3 fruit fly cellular contexts compared by ENCODE assay signal in the genomic region with DNA sequence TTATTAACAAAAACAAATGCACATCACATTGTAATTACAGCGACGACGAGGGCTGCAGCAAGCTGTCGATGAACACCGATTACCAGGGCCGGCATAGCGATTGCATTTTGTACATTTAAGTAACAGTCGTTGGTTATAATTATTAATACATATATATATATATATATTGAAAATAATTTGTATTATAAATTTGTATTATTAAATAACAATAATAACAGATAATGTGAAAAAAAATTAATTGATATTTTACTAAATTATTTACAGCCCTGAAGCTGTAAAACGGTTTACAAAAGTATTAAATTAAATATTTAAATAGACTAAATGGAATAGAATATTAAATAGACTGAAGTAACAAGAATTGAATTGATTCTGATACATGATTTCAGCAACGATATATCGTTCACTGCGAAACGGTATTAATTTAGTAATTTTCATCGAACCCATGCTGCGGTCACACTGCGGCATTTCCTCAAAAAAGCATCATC.
TF ChIP-seq lines count a peak whose summit lies in the region.

A gene (minus strand): TSS at position 327 of the 485 bp plus-strand sequence.
A gene (plus strand): TSS at position 417 of the 485 bp plus-strand sequence.

TF ChIP-seq in whole organism, adult, 20 proteins besides CTCF, POLR2A, EP300 and RAD21 (continued from another document):
- TF ChIP-seq kay (GFP tag; lab: Kevin White, UChicago; ENCODE audit: borderline replicate concordance) (no peak), Crg-1 (GFP tag; optimal IDR thresholded peaks at IDR 0.05; lab: Kevin White, UChicago) (no peak), toe (GFP tag; optimal IDR thresholded peaks at IDR 0.05; lab: Kevin White, UChicago) (peak; percentile 49)

TF ChIP-seq in whole organism, embryonic, 481 proteins besides CTCF, POLR2A, EP300 and RAD21 (continued from another document and continues in another):
- TF ChIP-seq CG2678 (tag; optimal IDR thresholded peaks at IDR 0.05; lab: Kevin White, UChicago) (peak; percentile 55), nmo (GFP tag; optimal IDR thresholded peaks at IDR 0.05; lab: Kevin White, UChicago) (peak; percentile 88), CG1603 (tag; optimal IDR thresholded peaks at IDR 0.05; lab: Kevin White, UChicago) (peak; percentile 5), stwl (tag; optimal IDR thresholded peaks at IDR 0.05; lab: Kevin White, UChicago) (peak; percentile 4), crp (GFP tag; optimal IDR thresholded peaks at IDR 0.05; lab: Kevin White, UChicago) (peak in 1 of 2 experiments; percentile 60), CG7839 (tag; optimal IDR thresholded peaks at IDR 0.05; lab: Kevin White, UChicago) (peak; percentile 45), ato (GFP tag; IDR thresholded peaks at IDR 0.05; lab: Robert Waterston, UW; ENCODE audit: partially characterized antibody) (no peak), D19A (tag; optimal IDR thresholded peaks at IDR 0.05; lab: Kevin White, UChicago) (peak; percentile 29), zfh2 (GFP tag; optimal IDR thresholded peaks at IDR 0.05; lab: Kevin White, UChicago) (no peak), CG12942 (GFP tag; optimal IDR thresholded peaks at IDR 0.05; lab: Kevin White, UChicago) (peak; percentile 7), Dll (GFP tag; IDR thresholded peaks at IDR 0.05; lab: Robert Waterston, UW; ENCODE audit: partially characterized antibody) (peak; percentile 65), CG17328 (GFP tag; IDR thresholded peaks at IDR 0.05; lab: Robert Waterston, UW) (0 out of 2 replicates have a peak, but pooled peaks have one; percentile 11), CG32767 (GFP tag; IDR thresholded peaks at IDR 0.05; lab: Robert Waterston, UW) (no peak), Meics (GFP tag; optimal IDR thresholded peaks at IDR 0.05; lab: Kevin White, UChicago) (peak; percentile 45), Gug (GFP tag; IDR thresholded peaks at IDR 0.05; lab: Robert Waterston, UW) (peak; percentile 35; the same call in 1 of the 4 replicates), inv (GFP tag; IDR thresholded peaks at IDR 0.05; lab: Robert Waterston, UW; ENCODE audit: partially characterized antibody) (peak; percentile 44; the same call in 1 of the 2 replicates), lola (GFP tag; optimal IDR thresholded peaks at IDR 0.05; lab: Kevin White, UChicago) (peak in 1 of 3 experiments; percentile 33), croc (GFP tag; conservative IDR thresholded peaks at IDR 0.05; lab: Robert Waterston, UW) (no peak), nerfin-1 (tag; optimal IDR thresholded peaks at IDR 0.05; lab: Kevin White, UChicago) (peak; percentile 13), CG18599 (GFP tag; optimal IDR thresholded peaks at IDR 0.05; lab: Kevin White, UChicago) (peak; percentile 56), bcd (GFP tag; optimal IDR thresholded peaks at IDR 0.05; lab: Kevin White, UChicago) (peak; percentile 30), CG3281 (GFP tag; optimal IDR thresholded peaks at IDR 0.05; lab: Kevin White, UChicago) (peak; percentile 62), jigr1 (GFP tag; IDR thresholded peaks at IDR 0.05; lab: Robert Waterston, UW) (no peak), ci (GFP tag; IDR thresholded peaks at IDR 0.05; lab: Robert Waterston, UW) (peak; percentile 50; the same call in 2 of the 3 replicates), Opbp (GFP tag; IDR thresholded peaks at IDR 0.05; lab: Robert Waterston, UW; ENCODE audit: partially characterized antibody) (peak; percentile 37; the same call in 2 of the 3 replicates), crol (GFP tag; IDR thresholded peaks at IDR 0.05; lab: Robert Waterston, UW) (no peak), Ets65A (GFP tag; lab: Kevin White, UChicago) (no peak), CG14050 (GFP tag; IDR thresholded peaks at IDR 0.05; lab: Robert Waterston, UW) (no peak), gsb-n (tag; optimal IDR thresholded peaks at IDR 0.05; lab: Kevin White, UChicago) (no peak), CG18262 (tag; optimal IDR thresholded peaks at IDR 0.05; lab: Kevin White, UChicago) (peak; percentile 48), PHDP (tag; optimal IDR thresholded peaks at IDR 0.05; lab: Kevin White, UChicago) (peak; percentile 32), CG13287 (GFP tag; IDR thresholded peaks at IDR 0.05; lab: Robert Waterston, UW; ENCODE audit: partially characterized antibody) (peak; percentile 79), Hr3 (GFP tag; optimal IDR thresholded peaks at IDR 0.05; lab: Kevin White, UChicago) (peak; percentile 86), CG17829 (tag; optimal IDR thresholded peaks at IDR 0.05; lab: Kevin White, UChicago) (peak; percentile 63), CG13775 (GFP tag; optimal IDR thresholded peaks at IDR 0.05; lab: Kevin White, UChicago) (peak; percentile 58), CG8924 (tag; optimal IDR thresholded peaks at IDR 0.05; lab: Kevin White, UChicago) (peak; percentile 73), hb (GFP tag; IDR thresholded peaks at IDR 0.05; lab: Robert Waterston, UW; ENCODE audit: partially characterized antibody) (0 out of 3 replicates have a peak, but pooled peaks have one; percentile 31), tio (GFP tag; optimal IDR thresholded peaks at IDR 0.05; lab: Kevin White, UChicago) (no peak), CG15601 (tag; optimal IDR thresholded peaks at IDR 0.05; lab: Kevin White, UChicago) (peak; percentile 30), CG3838 (GFP tag; optimal IDR thresholded peaks at IDR 0.05; lab: Kevin White, UChicago) (no peak), CG11504 (tag; optimal IDR thresholded peaks at IDR 0.05; lab: Kevin White, UChicago) (peak; percentile 55), lab (GFP tag; optimal IDR thresholded peaks at IDR 0.05; lab: Kevin White, UChicago) (peak; percentile 51), CG11398 (GFP tag; optimal IDR thresholded peaks at IDR 0.05; lab: Kevin White, UChicago) (no peak), gem (tag; optimal IDR thresholded peaks at IDR 0.05; lab: Kevin White, UChicago) (peak; percentile 62), lov (optimal IDR thresholded peaks at IDR 0.05; lab: Kevin White, UChicago) (no peak), lov (GFP tag; IDR thresholded peaks at IDR 0.05; lab: Robert Waterston, UW) (no peak), dmrt11E (tag; optimal IDR thresholded peaks at IDR 0.05; lab: Kevin White, UChicago) (peak; percentile 44), hkb (optimal IDR thresholded peaks at IDR 0.05; lab: Kevin White, UChicago) (no peak), hkb (GFP tag; IDR thresholded peaks at IDR 0.05; lab: Robert Waterston, UW) (no peak), CG2120 (GFP tag; optimal IDR thresholded peaks at IDR 0.05; lab: Kevin White, UChicago) (peak; percentile 26), salm (tag; optimal IDR thresholded peaks at IDR 0.05; lab: Kevin White, UChicago) (no peak), gce (GFP tag; IDR thresholded peaks at IDR 0.05; lab: Robert Waterston, UW) (no peak), CG12104 (GFP tag; optimal IDR thresholded peaks at IDR 0.05; lab: Kevin White, UChicago) (no peak), unpg (GFP tag; optimal IDR thresholded peaks at IDR 0.05; lab: Kevin White, UChicago) (peak; percentile 32), CG13894 (tag; optimal IDR thresholded peaks at IDR 0.05; lab: Kevin White, UChicago) (peak; percentile 62), CG32532 (GFP tag; IDR thresholded peaks at IDR 0.05; lab: Robert Waterston, UW) (peak; percentile 58; the same call in 1 of the 2 replicates), Dref (GFP tag; IDR thresholded peaks at IDR 0.05; lab: Robert Waterston, UW) (peak; percentile 32; the same call in 1 of the 2 replicates), hbn (GFP tag; IDR thresholded peaks at IDR 0.05; lab: Robert Waterston, UW; ENCODE audit: partially characterized antibody) (peak; percentile 48), CG12659 (GFP tag; optimal IDR thresholded peaks at IDR 0.05; lab: Kevin White, UChicago) (peak; percentile 28)

TF ChIP-seq in whole organism, prepupa, 60 proteins besides CTCF, POLR2A, EP300 and RAD21 (continued from another document):
- TF ChIP-seq Sox102F (GFP tag; optimal IDR thresholded peaks at IDR 0.05; lab: Kevin White, UChicago) = no peak
- TF ChIP-seq topi (GFP tag; optimal IDR thresholded peaks at IDR 0.05; lab: Kevin White, UChicago) = no peak
- TF ChIP-seq pdm3 (GFP tag; optimal IDR thresholded peaks at IDR 0.05; lab: Kevin White, UChicago) = no peak
- peak; percentile 33 for TF ChIP-seq Hr4 (GFP tag; optimal IDR thresholded peaks at IDR 0.05; lab: Kevin White, UChicago)
- peak; percentile 45 for TF ChIP-seq svp (GFP tag; lab: Kevin White, UChicago)
- TF ChIP-seq esn (GFP tag; optimal IDR thresholded peaks at IDR 0.05; lab: Kevin White, UChicago) = peak; percentile 19
- TF ChIP-seq CG6276 (GFP tag; optimal IDR thresholded peaks at IDR 0.05; lab: Kevin White, UChicago) = no peak
- TF ChIP-seq net (GFP tag; optimal IDR thresholded peaks at IDR 0.05; lab: Kevin White, UChicago) = no peak
- peak; percentile 12 for TF ChIP-seq CG10669 (GFP tag; optimal IDR thresholded peaks at IDR 0.05; lab: Kevin White, UChicago)
- peak; percentile 22 for TF ChIP-seq CG6792 (GFP tag; optimal IDR thresholded peaks at IDR 0.05; lab: Kevin White, UChicago)
- TF ChIP-seq Smox (GFP tag; optimal IDR thresholded peaks at IDR 0.05; lab: Kevin White, UChicago) = no peak
- no peak for TF ChIP-seq Ets96B (tag; optimal IDR thresholded peaks at IDR 0.05; lab: Kevin White, UChicago)
- TF ChIP-seq Eip93F (GFP tag; optimal IDR thresholded peaks at IDR 0.05; lab: Kevin White, UChicago) = no peak
- no peak for TF ChIP-seq dac (GFP tag; optimal IDR thresholded peaks at IDR 0.05; lab: Kevin White, UChicago)
- TF ChIP-seq achi (GFP tag; optimal IDR thresholded peaks at IDR 0.05; lab: Kevin White, UChicago) = peak; percentile 40
- no peak for TF ChIP-seq fkh (GFP tag; optimal IDR thresholded peaks at IDR 0.05; lab: Kevin White, UChicago)
- no peak for TF ChIP-seq CG6854 (GFP tag; optimal IDR thresholded peaks at IDR 0.05; lab: Kevin White, UChicago)
- peak; percentile 0 for TF ChIP-seq CG7368 (GFP tag; optimal IDR thresholded peaks at IDR 0.05; lab: Kevin White, UChicago)
- no peak for TF ChIP-seq lz (GFP tag; optimal IDR thresholded peaks at IDR 0.05; lab: Kevin White, UChicago)
- TF ChIP-seq CG16779 (tag; optimal IDR thresholded peaks at IDR 0.05; lab: Kevin White, UChicago) = no peak
- TF ChIP-seq salr (GFP tag; optimal IDR thresholded peaks at IDR 0.05; lab: Kevin White, UChicago) = no peak
- peak; percentile 28 for TF ChIP-seq CG3032 (tag; optimal IDR thresholded peaks at IDR 0.05; lab: Kevin White, UChicago)
- TF ChIP-seq CG10631 (GFP tag; optimal IDR thresholded peaks at IDR 0.05; lab: Kevin White, UChicago) = no peak
- TF ChIP-seq Eip75B (GFP tag; optimal IDR thresholded peaks at IDR 0.05; lab: Kevin White, UChicago) = peak; percentile 50
- TF ChIP-seq spab (GFP tag; optimal IDR thresholded peaks at IDR 0.05; lab: Kevin White, UChicago) = no peak
- no peak for TF ChIP-seq CG6163 (GFP tag; IDR thresholded peaks at IDR 0.05; lab: Robert Waterston, UW)
- 0 out of 3 replicates have a peak, but pooled peaks have one; percentile 36 for TF ChIP-seq eg (GFP tag; IDR thresholded peaks at IDR 0.05; lab: Robert Waterston, UW)
- peak; percentile 26 for TF ChIP-seq CG3919 (GFP tag; optimal IDR thresholded peaks at IDR 0.05; lab: Kevin White, UChicago)
- TF ChIP-seq Hr39 (GFP tag; optimal IDR thresholded peaks at IDR 0.05; lab: Kevin White, UChicago) = no peak
- TF ChIP-seq Met (GFP tag; optimal IDR thresholded peaks at IDR 0.05; lab: Kevin White, UChicago) = no peak
- no peak for TF ChIP-seq cyc (GFP tag; optimal IDR thresholded peaks at IDR 0.05; lab: Kevin White, UChicago)
- TF ChIP-seq acj6 (GFP tag; optimal IDR thresholded peaks at IDR 0.05; lab: Kevin White, UChicago) = peak; percentile 2
- TF ChIP-seq Ets21C (GFP tag; optimal IDR thresholded peaks at IDR 0.05; lab: Kevin White, UChicago) = no peak
- no peak for TF ChIP-seq vri (GFP tag; optimal IDR thresholded peaks at IDR 0.05; lab: Kevin White, UChicago)
- TF ChIP-seq Hr38 (GFP tag; optimal IDR thresholded peaks at IDR 0.05; lab: Kevin White, UChicago) = no peak
- no peak for TF ChIP-seq CG9139 (GFP tag; optimal IDR thresholded peaks at IDR 0.05; lab: Kevin White, UChicago)
- peak; percentile 38 for TF ChIP-seq CG32006 (GFP tag; optimal IDR thresholded peaks at IDR 0.05; lab: Kevin White, UChicago)
- no peak for TF ChIP-seq CG11902 (GFP tag; optimal IDR thresholded peaks at IDR 0.05; lab: Kevin White, UChicago)
- TF ChIP-seq Sox15 (GFP tag; optimal IDR thresholded peaks at IDR 0.05; lab: Kevin White, UChicago) = no peak
- no peak for TF ChIP-seq fd59A (GFP tag; optimal IDR thresholded peaks at IDR 0.05; lab: Kevin White, UChicago)
- TF ChIP-seq CG15336 (GFP tag; IDR thresholded peaks at IDR 0.05; lab: Robert Waterston, UW) = no peak
- peak; percentile 43 for TF ChIP-seq CG34406 (GFP tag; optimal IDR thresholded peaks at IDR 0.05; lab: Kevin White, UChicago)
